Fruit fly (Drosophila melanogaster) whole organism, embryonic: ENCODE data around the gene CG9166.

Source experiments
- Ada2b ChIP-seq: fragments of 200-800 bp; sonication (Bioruptor generic); IDR thresholded peaks from 2 replicates; pipeline ENCODE4 v1.3.6; 2022; ENCODE audit warnings: missing biosample characterization, missing genetic modification characterization
- Adf1 ChIP-seq: fragments of 200-800 bp; sonication (Bioruptor generic); IDR thresholded peaks from 2 replicates; pipeline ENCODE4 v1.3.6; 2022; ENCODE audit warnings: missing biosample characterization, missing genetic modification characterization
- Asciz ChIP-seq: fragments of 200-800 bp; sonication (Bioruptor generic); optimal IDR thresholded peaks from 2 replicates; lab custom pipeline; 2017; ENCODE audit warnings: missing biosample characterization, mild to moderate bottlenecking, missing genetic modification characterization, missing genetic modification reagents
- CG10543 ChIP-seq: fragments of 200-800 bp; sonication (Bioruptor generic); optimal IDR thresholded peaks from 3 replicates; lab custom pipeline; 2017; ENCODE audit warnings: missing biosample characterization, mild to moderate bottlenecking, missing genetic modification characterization, moderate library complexity
- CG11085 ChIP-seq: fragments of 200-800 bp; sonication (Bioruptor generic); IDR thresholded peaks from 2 replicates; pipeline ENCODE4 v1.3.6; 2022; ENCODE audit warnings: missing biosample characterization, missing genetic modification characterization
- CG11093 ChIP-seq: fragments of 200-800 bp; sonication (Bioruptor generic); IDR thresholded peaks from 3 replicates; pipeline ENCODE4 v1.3.6; 2022; ENCODE audit warnings: missing biosample characterization, missing genetic modification characterization
- CG13424 ChIP-seq: fragments of 200-800 bp; sonication (Bioruptor generic); optimal IDR thresholded peaks from 2 replicates; lab custom pipeline; 2019; ENCODE audit warnings: missing biosample characterization, mild to moderate bottlenecking, missing genetic modification characterization, moderate library complexity
- CG15073 ChIP-seq: fragments of 200-800 bp; sonication (Bioruptor generic); optimal IDR thresholded peaks from 2 replicates; lab custom pipeline; 2016; ENCODE audit warnings: missing biosample characterization, missing genetic modification characterization
- CG17186 ChIP-seq: fragments of 200-800 bp; sonication (Bioruptor generic); optimal IDR thresholded peaks from 3 replicates; lab custom pipeline; 2017; ENCODE audit warnings: missing biosample characterization, missing genetic modification reagents, missing genetic modification characterization
- CG18011 ChIP-seq: fragments of 200-800 bp; sonication (Bioruptor generic); optimal IDR thresholded peaks from 2 replicates; lab custom pipeline; 2017; ENCODE audit warnings: missing biosample characterization, missing genetic modification characterization, mild to moderate bottlenecking, moderate library complexity, missing genotype
- CG32532 ChIP-seq: fragments of 200-800 bp; sonication (Bioruptor generic); IDR thresholded peaks from 2 replicates; pipeline ENCODE4 v1.3.6; 2022; ENCODE audit warnings: missing biosample characterization, missing genetic modification characterization
- CG34422 ChIP-seq: fragments of 200-800 bp; sonication (Bioruptor generic); IDR thresholded peaks from 3 replicates; pipeline ENCODE4 v1.3.6; 2022; ENCODE audit warnings: missing biosample characterization, missing genetic modification characterization
- CG42726 ChIP-seq: fragments of 200-800 bp; sonication (Bioruptor generic); IDR thresholded peaks from 2 replicates; pipeline ENCODE4 v1.3.6; 2022; ENCODE audit warnings: missing biosample characterization, missing genetic modification characterization; ENCODE audit not compliant: partially characterized antibody
- CG4282 ChIP-seq: fragments of 200-800 bp; sonication (Bioruptor generic); optimal IDR thresholded peaks from 2 replicates; lab custom pipeline; 2016; ENCODE audit warnings: missing biosample characterization, missing genetic modification characterization
- CG5180 ChIP-seq: fragments of 200-800 bp; sonication (Bioruptor generic); optimal IDR thresholded peaks from 3 replicates; lab custom pipeline; 2017; ENCODE audit warnings: missing biosample characterization, missing genetic modification characterization, mild to moderate bottlenecking, moderate library complexity, missing genetic modification reagents
- CG6689 ChIP-seq: fragments of 200-800 bp; sonication (Bioruptor generic); IDR thresholded peaks from 2 replicates; pipeline ENCODE4 v1.3.6; 2022; ENCODE audit warnings: missing biosample characterization, missing genetic modification characterization
- CG7963 ChIP-seq: fragments of 200-800 bp; sonication (Bioruptor generic); IDR thresholded peaks from 3 replicates; pipeline ENCODE4 v1.3.6; 2022; ENCODE audit warnings: missing biosample characterization, missing genetic modification characterization; ENCODE audit not compliant: partially characterized antibody
- CG9817 ChIP-seq: fragments of 200-800 bp; sonication (Bioruptor generic); optimal IDR thresholded peaks from 2 replicates; lab custom pipeline; 2018; ENCODE audit warnings: missing biosample characterization, mild to moderate bottlenecking, missing genetic modification characterization, moderate library complexity
- CG9932 ChIP-seq: fragments of 200-800 bp; sonication (Bioruptor generic); IDR thresholded peaks from 2 replicates; pipeline ENCODE4 v1.3.6; 2022; ENCODE audit warnings: missing biosample characterization, missing genetic modification characterization
- E2f2 ChIP-seq: fragments of 200-800 bp; sonication (Bioruptor generic); IDR thresholded peaks from 2 replicates; pipeline ENCODE4 v1.3.6; 2022; ENCODE audit warnings: missing biosample characterization, missing genetic modification characterization
- HLH3B ChIP-seq: fragments of 200-800 bp; sonication (Bioruptor generic); IDR thresholded peaks from 2 replicates; pipeline ENCODE4 v1.3.6; 2022; ENCODE audit warnings: missing biosample characterization, missing genetic modification characterization
- HLH54F ChIP-seq: fragments of 200-800 bp; sonication (Bioruptor generic); optimal IDR thresholded peaks from 3 replicates; lab custom pipeline; 2016; ENCODE audit warnings: missing biosample characterization, missing genetic modification characterization
- Hand ChIP-seq: fragments of 200-800 bp; sonication (Bioruptor generic); optimal IDR thresholded peaks from 2 replicates; lab custom pipeline; 2017; ENCODE audit warnings: mild to moderate bottlenecking, missing biosample characterization, missing genetic modification reagents, missing genetic modification characterization
- Hmr ChIP-seq: fragments of 200-800 bp; sonication (Bioruptor generic); optimal IDR thresholded peaks from 3 replicates; lab custom pipeline; 2017; ENCODE audit warnings: mild to moderate bottlenecking, missing biosample characterization, missing genetic modification reagents, missing genetic modification characterization
- Lim3 ChIP-seq: fragments of 200-800 bp; sonication (Bioruptor generic); IDR thresholded peaks from 2 replicates; pipeline ENCODE4 v1.3.6; 2022; ENCODE audit warnings: missing biosample characterization, missing genetic modification characterization
- MESR4 ChIP-seq: fragments of 200-800 bp; sonication (Bioruptor generic); optimal IDR thresholded peaks from 2 replicates; lab custom pipeline; 2018; ENCODE audit warnings: missing biosample characterization, mild to moderate bottlenecking, missing genetic modification characterization, moderate library complexity
- Max ChIP-seq: fragments of 200-800 bp; sonication (Bioruptor generic); optimal IDR thresholded peaks from 2 replicates; lab custom pipeline; 2016; ENCODE audit warnings: missing biosample characterization, mild to moderate bottlenecking, missing genetic modification characterization
- Med ChIP-seq: fragments of 200-800 bp; sonication (Bioruptor generic); peaks from one replicate; lab custom pipeline; 2016; ENCODE audit warnings: missing biosample characterization, missing genetic modification characterization, mild to moderate bottlenecking, inconsistent platforms, moderate library complexity
- Opbp ChIP-seq: fragments of 200-800 bp; sonication (Bioruptor generic); IDR thresholded peaks from 3 replicates; pipeline ENCODE4 v1.3.6; 2022; ENCODE audit warnings: missing biosample characterization, missing genetic modification characterization; ENCODE audit not compliant: partially characterized antibody
- Ssrp ChIP-seq: fragments of 200-800 bp; sonication (Bioruptor generic); optimal IDR thresholded peaks from 2 replicates; lab custom pipeline; 2018; ENCODE audit warnings: missing biosample characterization, mild to moderate bottlenecking, missing genetic modification characterization, moderate library complexity
- ab ChIP-seq: fragments of 200-800 bp; sonication (Bioruptor generic); optimal IDR thresholded peaks from 2 replicates; lab custom pipeline; 2016; ENCODE audit warnings: missing biosample characterization, missing genetic modification characterization
- aop ChIP-seq: fragments of 200-800 bp; sonication (Bioruptor generic); IDR thresholded peaks from 2 replicates; pipeline ENCODE4 v1.3.6; 2022; ENCODE audit warnings: missing biosample characterization, missing genetic modification characterization
- chn ChIP-seq: fragments of 200-800 bp; sonication (Bioruptor generic); optimal IDR thresholded peaks from 2 replicates; lab custom pipeline; 2016; ENCODE audit warnings: missing biosample characterization, missing genetic modification characterization
- cwo ChIP-seq: fragments of 200-800 bp; sonication (Bioruptor generic); optimal IDR thresholded peaks from 3 replicates; lab custom pipeline; 2017; ENCODE audit warnings: missing biosample characterization, missing genetic modification characterization, mild to moderate bottlenecking, moderate library complexity, missing genetic modification reagents
- da ChIP-seq: fragments of 200-800 bp; sonication (Bioruptor generic); optimal IDR thresholded peaks from 2 replicates; lab custom pipeline; 2016; ENCODE audit warnings: missing biosample characterization, missing genetic modification characterization
- fd64A ChIP-seq: fragments of 200-800 bp; sonication (Bioruptor generic); optimal IDR thresholded peaks from 3 replicates; lab custom pipeline; 2018; ENCODE audit warnings: missing biosample characterization, mild to moderate bottlenecking, missing genetic modification characterization
- ftz-f1 ChIP-seq: fragments of 200-800 bp; sonication (Bioruptor generic); optimal IDR thresholded peaks from 2 replicates; lab custom pipeline; 2016; ENCODE audit warnings: missing biosample characterization, missing genetic modification characterization
- gfzf ChIP-seq: fragments of 200-800 bp; sonication (Bioruptor generic); optimal IDR thresholded peaks from 2 replicates; lab custom pipeline; 2016; ENCODE audit warnings: missing biosample characterization, mild to moderate bottlenecking, missing genetic modification characterization, moderate library complexity
- grau ChIP-seq: fragments of 200-800 bp; optimal IDR thresholded peaks from 3 replicates; lab custom pipeline; 2019; ENCODE audit warnings: missing biosample characterization, mild to moderate bottlenecking, missing genetic modification characterization, moderate library complexity
- ind ChIP-seq: fragments of 200-800 bp; sonication (Bioruptor generic); optimal IDR thresholded peaks from 3 replicates; lab custom pipeline; 2016; ENCODE audit warnings: missing biosample characterization, missing genetic modification characterization
- kay ChIP-seq: fragments of 200-800 bp; sonication (Bioruptor generic); optimal IDR thresholded peaks from 2 replicates; lab custom pipeline; 2016; ENCODE audit warnings: missing biosample characterization, missing genetic modification characterization
- kni ChIP-seq: fragments of 200-800 bp; sonication (Bioruptor generic); optimal IDR thresholded peaks from 3 replicates; lab custom pipeline; 2017; ENCODE audit warnings: mild to moderate bottlenecking, missing biosample characterization, missing genetic modification reagents, missing genetic modification characterization
- lab ChIP-seq: fragments of 200-800 bp; sonication (Bioruptor generic); optimal IDR thresholded peaks from 3 replicates; lab custom pipeline; 2017; ENCODE audit warnings: missing biosample characterization, missing genetic modification characterization, mild to moderate bottlenecking, moderate library complexity, missing genetic modification reagents
- mirr ChIP-seq: fragments of 200-800 bp; sonication (Bioruptor generic); optimal IDR thresholded peaks from 3 replicates; lab custom pipeline; 2018; ENCODE audit warnings: missing biosample characterization, mild to moderate bottlenecking, missing genetic modification characterization
- nerfin-1 ChIP-seq: fragments of 200-800 bp; sonication (Bioruptor generic); optimal IDR thresholded peaks from 3 replicates; lab custom pipeline; 2019; ENCODE audit warnings: missing biosample characterization, mild to moderate bottlenecking, missing genetic modification characterization, moderate library complexity
- pnt ChIP-seq: fragments of 200-800 bp; sonication (Bioruptor generic); optimal IDR thresholded peaks from 3 replicates; lab custom pipeline; 2016; ENCODE audit warnings: missing biosample characterization, missing genetic modification characterization
- pum ChIP-seq: fragments of 200-800 bp; sonication (Bioruptor generic); optimal IDR thresholded peaks from 2 replicates; lab custom pipeline; 2016; ENCODE audit warnings: missing biosample characterization, missing genetic modification characterization
- slp2 ChIP-seq: fragments of 200-800 bp; sonication (Bioruptor generic); optimal IDR thresholded peaks from 2 replicates; lab custom pipeline; 2016; ENCODE audit warnings: missing biosample characterization, missing genetic modification characterization
- z ChIP-seq: fragments of 200-800 bp; sonication (Bioruptor generic); IDR thresholded peaks from 3 replicates; pipeline ENCODE4 v1.3.6; 2022; ENCODE audit warnings: missing biosample characterization, missing genetic modification characterization

Gene CG9166

DNA sequence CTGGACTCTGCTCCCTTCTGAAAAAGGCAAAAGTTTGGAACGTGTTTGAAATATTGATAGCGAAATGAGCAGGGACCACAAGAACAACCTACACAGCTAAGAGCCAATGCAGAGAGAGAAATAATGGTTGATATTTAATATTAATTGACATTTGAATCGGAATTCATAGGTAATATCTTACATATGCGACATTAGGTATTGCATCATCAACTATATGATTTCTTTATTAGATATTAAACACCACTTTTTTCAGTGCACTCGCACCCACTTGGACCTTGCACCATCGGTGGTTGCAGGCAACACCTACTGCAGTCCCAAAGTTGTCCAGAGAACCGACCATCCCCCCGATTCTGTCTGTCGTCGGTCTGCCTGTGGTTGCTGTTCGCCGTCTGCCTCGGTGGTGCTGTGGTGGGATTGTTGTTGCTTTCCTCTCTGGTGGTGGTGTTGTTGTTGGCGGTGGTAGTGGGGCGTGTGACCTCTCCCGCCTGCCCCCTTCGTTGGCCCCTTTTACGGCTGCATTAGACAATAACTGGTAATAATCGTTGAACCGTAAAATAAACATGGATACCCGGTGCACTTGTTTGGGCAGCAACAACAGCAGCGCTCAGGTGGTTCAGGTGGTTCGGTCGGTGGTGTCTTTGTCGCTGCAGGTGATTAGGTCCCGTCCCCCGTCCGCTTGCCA is 28.1 kb downstream of the CG9166 start (continued):
- TF ChIP-seq CG15073 (GFP tag; lab: Kevin White, UChicago) (no peak), HLH3B (GFP tag; lab: Robert Waterston, UW) (peak; percentile 53), gfzf (GFP tag; lab: Kevin White, UChicago) (no peak), chn (GFP tag; lab: Kevin White, UChicago) (peak; percentile 24), CG10543 (GFP tag; lab: Kevin White, UChicago) (no peak), MESR4 (GFP tag; lab: Kevin White, UChicago) (no peak), CG9817 (tag; lab: Kevin White, UChicago) (peak; percentile 38), nerfin-1 (peak; percentile 59), E2f2 (GFP tag; lab: Robert Waterston, UW) (peak; percentile 28; the same call in 1 of the 2 replicates), ab (no peak), mirr (GFP tag; lab: Kevin White, UChicago) (no peak), CG11093 (peak; percentile 43; the same call in 1 of the 3 replicates), CG42726 (GFP tag; lab: Robert Waterston, UW) (no peak), kay (GFP tag; lab: Kevin White, UChicago) (no peak), kni (GFP tag; lab: Kevin White, UChicago) (peak; percentile 88), Asciz (GFP tag; lab: Kevin White, UChicago) (peak; percentile 24), CG5180 (GFP tag; lab: Kevin White, UChicago) (peak; percentile 34), Lim3 (GFP tag; lab: Robert Waterston, UW) (no peak), CG34422 (GFP tag; lab: Robert Waterston, UW) (peak; percentile 64; the same call in 2 of the 3 replicates), HLH54F (GFP tag; lab: Kevin White, UChicago) (no peak), Hand (no peak), CG13424 (peak; percentile 62), Opbp (GFP tag; lab: Robert Waterston, UW) (no peak), Ada2b (GFP tag; lab: Robert Waterston, UW) (peak; percentile 56; the same call in 1 of the 2 replicates), lab (GFP tag; lab: Kevin White, UChicago) (peak; percentile 38), da (no peak), grau (peak; percentile 62), cwo (GFP tag; lab: Kevin White, UChicago) (peak; percentile 44), Ssrp (tag; lab: Kevin White, UChicago) (peak; percentile 67), aop (GFP tag; lab: Robert Waterston, UW) (no peak), z (GFP tag; lab: Robert Waterston, UW) (0 out of 3 replicates have a peak, but pooled peaks have one; percentile 48), CG32532 (GFP tag; lab: Robert Waterston, UW) (peak; percentile 40), slp2 (peak; percentile 20), CG11085 (GFP tag; lab: Robert Waterston, UW) (no peak), CG9932 (GFP tag; lab: Robert Waterston, UW) (0 out of 2 replicates have a peak, but pooled peaks have one; percentile 16), CG7963 (no peak), CG6689 (GFP tag; lab: Robert Waterston, UW) (peak; percentile 74), Med (GFP tag; lab: Kevin White, UChicago) (peak; percentile 89), pnt (peak; percentile 24), pum (GFP tag; lab: Kevin White, UChicago) (peak; percentile 24), Adf1 (GFP tag; lab: Robert Waterston, UW) (no peak), ind (GFP tag; lab: Kevin White, UChicago) (peak; percentile 4), fd64A (no peak), CG4282 (GFP tag; lab: Kevin White, UChicago) (no peak), CG17186 (GFP tag; lab: Kevin White, UChicago) (no peak), ftz-f1 (GFP tag; lab: Kevin White, UChicago) (no peak), Max (no peak), CG18011 (GFP tag; lab: Kevin White, UChicago) (no peak), Hmr (peak; percentile 51)
